Worm (Caenorhabditis elegans) whole organism, L1 larva: Measurements from ENCODE around the gene ZC155.4.

ENCODE experiments used
- C34B4.2 ChIP-seq: sonication (generic microtip); optimal IDR thresholded peaks from 2 replicates; lab custom pipeline; 2017; ENCODE audit warnings: mild to moderate bottlenecking, missing genetic modification characterization, missing compliant biosample characterization
- F16B12.6 ChIP-seq: fragments of 150-350 bp; optimal IDR thresholded peaks from 2 replicates; lab custom pipeline; 2014; ENCODE audit warnings: missing biosample characterization, missing genetic modification characterization
- Y116A8C.19 ChIP-seq: sonication (generic microtip); optimal IDR thresholded peaks from 2 replicates; lab custom pipeline; 2016; ENCODE audit warnings: missing compliant biosample characterization, missing genetic modification characterization, borderline replicate concordance
- aha-1 ChIP-seq: fragments of 150-350 bp; optimal IDR thresholded peaks from 2 replicates; lab custom pipeline; 2014; ENCODE audit warnings: missing biosample characterization, missing genetic modification characterization
- aly-2 ChIP-seq: fragments of 150-350 bp; optimal IDR thresholded peaks from 2 replicates; lab custom pipeline; 2014; ENCODE audit warnings: missing biosample characterization, missing genetic modification characterization
- blmp-1 ChIP-seq: fragments of 150-350 bp; optimal IDR thresholded peaks from 2 replicates; lab custom pipeline; 2014; ENCODE audit warnings: missing biosample characterization, missing genetic modification characterization
- ceh-63 ChIP-seq: fragments of 200-800 bp; sonication (Bioruptor generic); optimal IDR thresholded peaks from 2 replicates; lab custom pipeline; 2018; ENCODE audit warnings: mild to moderate bottlenecking, missing genetic modification characterization, missing compliant biosample characterization
- ceh-88 ChIP-seq: fragments of 200-800 bp; sonication (Bioruptor generic); IDR thresholded peaks from 2 replicates; pipeline ENCODE4 v1.3.6; 2022; ENCODE audit warnings: missing genetic modification characterization, missing compliant biosample characterization
- ceh-90 ChIP-seq: sonication (generic microtip); optimal IDR thresholded peaks from 2 replicates; lab custom pipeline; 2016; ENCODE audit warnings: missing genetic modification characterization, missing compliant biosample characterization
- ces-1 ChIP-seq: fragments of 150-350 bp; optimal IDR thresholded peaks from 2 replicates; lab custom pipeline; 2014; ENCODE audit warnings: missing biosample characterization, missing genetic modification reagents, missing genetic modification characterization
- dpl-1 ChIP-seq, 3 experiments: fragments of 150-350 bp in 2 of 3; sonication (generic microtip) in 1 of 3; optimal IDR thresholded peaks; 2 replicates each; lab custom pipeline; 2014 to 2017; ENCODE audit warnings: missing biosample characterization in 3 of 3, missing genetic modification characterization in 3 of 3, missing genetic modification reagents in 3 of 3
- efl-3 ChIP-seq: fragments of 200-800 bp; sonication (Bioruptor generic); optimal IDR thresholded peaks from 2 replicates; lab custom pipeline; 2018; ENCODE audit warnings: mild to moderate bottlenecking, missing genetic modification characterization, missing compliant biosample characterization
- elt-2 ChIP-seq: sonication (generic microtip); optimal IDR thresholded peaks from 2 replicates; lab custom pipeline; 2016; ENCODE audit warnings: missing genetic modification characterization, mild to moderate bottlenecking, inconsistent platforms, missing compliant biosample characterization, missing genetic modification reagents
- elt-3 ChIP-seq, 6 experiments: fragments of 150-350 bp in 1 of 6; sonication (generic microtip); optimal IDR thresholded peaks; 2 replicates each; lab custom pipeline; 2017 to 2018; ENCODE audit warnings: missing biosample characterization in 6 of 6, missing genetic modification characterization in 6 of 6, inconsistent platforms in 1 of 6
- ets-5 ChIP-seq: fragments of 200-800 bp; sonication (Bioruptor generic); IDR thresholded peaks from 2 replicates; pipeline ENCODE4 v1.3.6; 2022; ENCODE audit warnings: missing genetic modification characterization, missing compliant biosample characterization
- fkh-10 ChIP-seq: sonication (generic microtip); optimal IDR thresholded peaks from 2 replicates; lab custom pipeline; 2017; ENCODE audit warnings: missing biosample characterization, missing genetic modification reagents, missing genetic modification characterization
- fkh-8 ChIP-seq: sonication (generic microtip); optimal IDR thresholded peaks from 2 replicates; lab custom pipeline; 2016; ENCODE audit warnings: mild to moderate bottlenecking, missing genetic modification characterization, missing compliant biosample characterization
- fos-1 ChIP-seq: fragments of 150-350 bp; optimal IDR thresholded peaks from 2 replicates; lab custom pipeline; 2014; ENCODE audit warnings: missing biosample characterization, missing genetic modification characterization
- grh-1 ChIP-seq: fragments of 200-800 bp; sonication (Bioruptor generic); IDR thresholded peaks from 2 replicates; pipeline ENCODE4 v1.3.6; 2022; ENCODE audit warnings: missing genetic modification reagents, missing genetic modification characterization, missing compliant biosample characterization
- hlh-17 ChIP-seq: fragments of 200-800 bp; sonication (Bioruptor generic); optimal IDR thresholded peaks from 2 replicates; lab custom pipeline; 2018; ENCODE audit warnings: missing genetic modification characterization, mild to moderate bottlenecking, missing compliant biosample characterization, moderate library complexity, borderline replicate concordance
- hlh-4 ChIP-seq: sonication (generic microtip); optimal IDR thresholded peaks from 2 replicates; lab custom pipeline; 2016; ENCODE audit warnings: mild to moderate bottlenecking, missing genetic modification characterization, missing compliant biosample characterization
- hpl-2 ChIP-seq: fragments of 150-350 bp; optimal IDR thresholded peaks from 2 replicates; lab custom pipeline; 2014; ENCODE audit warnings: missing biosample characterization, missing genetic modification reagents, missing genetic modification characterization
- irx-1 ChIP-seq: sonication (generic microtip); optimal IDR thresholded peaks from 2 replicates; lab custom pipeline; 2016; ENCODE audit warnings: missing genetic modification characterization, missing compliant biosample characterization
- isw-1 ChIP-seq: fragments of 200-800 bp; sonication (Bioruptor generic); IDR thresholded peaks from 2 replicates; pipeline ENCODE4 v1.3.6; 2022; ENCODE audit warnings: missing genetic modification characterization, missing compliant biosample characterization
- lin-13 ChIP-seq: fragments of 150-350 bp; optimal IDR thresholded peaks from 2 replicates; lab custom pipeline; 2014; ENCODE audit warnings: missing biosample characterization, missing genetic modification reagents, missing genetic modification characterization
- lin-35 ChIP-seq, 2 experiments: fragments of 150-350 bp; optimal IDR thresholded peaks; 2 replicates each; lab custom pipeline; 2014; ENCODE audit warnings: missing biosample characterization in 2 of 2, missing genetic modification characterization in 2 of 2, missing genetic modification reagents in 2 of 2
- lir-3 ChIP-seq: sonication (generic microtip); optimal IDR thresholded peaks from 2 replicates; lab custom pipeline; 2016; ENCODE audit warnings: mild to moderate bottlenecking, missing genetic modification characterization, moderate library complexity, missing compliant biosample characterization; ENCODE audit not compliant: poor library complexity
- mab-9 ChIP-seq: fragments of 200-800 bp; sonication (Bioruptor generic); IDR thresholded peaks from 2 replicates; pipeline ENCODE4 v1.3.6; 2022; ENCODE audit warnings: missing genetic modification reagents, missing genetic modification characterization, missing compliant biosample characterization
- mdl-1 ChIP-seq, 2 experiments: fragments of 150-350 bp; optimal IDR thresholded peaks; 2 replicates each; lab custom pipeline; 2014 to 2017; ENCODE audit warnings: missing biosample characterization in 2 of 2, missing genetic modification characterization in 2 of 2, inconsistent platforms in 1 of 2
- mef-2 ChIP-seq: fragments of 150-350 bp; optimal IDR thresholded peaks from 2 replicates; lab custom pipeline; 2014; ENCODE audit warnings: missing biosample characterization, missing genetic modification characterization
- mep-1 ChIP-seq: fragments of 150-350 bp; optimal IDR thresholded peaks from 2 replicates; lab custom pipeline; 2014; ENCODE audit warnings: missing biosample characterization, missing genetic modification characterization
- nhr-11 ChIP-seq: fragments of 150-350 bp; optimal IDR thresholded peaks from 2 replicates; lab custom pipeline; 2014; ENCODE audit warnings: missing biosample characterization, missing genetic modification characterization
- nhr-12 ChIP-seq: sonication (generic microtip); optimal IDR thresholded peaks from 2 replicates; lab custom pipeline; 2017; ENCODE audit warnings: missing biosample characterization, missing genetic modification characterization
- nhr-19 ChIP-seq: fragments of 200-800 bp; sonication (Bioruptor generic); conservative IDR thresholded peaks from 2 replicates; pipeline ENCODE4 v1.3.6; 2022; ENCODE audit warnings: missing genetic modification characterization, missing compliant biosample characterization
- nhr-20 ChIP-seq: sonication (generic microtip); optimal IDR thresholded peaks from 2 replicates; lab custom pipeline; 2016; ENCODE audit warnings: mild to moderate bottlenecking, missing genetic modification characterization, missing compliant biosample characterization
- nhr-71 ChIP-seq: sonication (generic microtip); optimal IDR thresholded peaks from 2 replicates; lab custom pipeline; 2016; ENCODE audit warnings: mild to moderate bottlenecking, missing genetic modification characterization, moderate library complexity, missing compliant biosample characterization
- nhr-76 ChIP-seq: sonication (generic microtip); optimal IDR thresholded peaks from 2 replicates; lab custom pipeline; 2017; ENCODE audit warnings: missing biosample characterization, missing genetic modification characterization
- nhr-77 ChIP-seq: fragments of 150-350 bp; optimal IDR thresholded peaks from 2 replicates; lab custom pipeline; 2014; ENCODE audit warnings: missing biosample characterization, missing genetic modification characterization
- nhr-84 ChIP-seq: sonication (generic microtip); optimal IDR thresholded peaks from 2 replicates; lab custom pipeline; 2017; ENCODE audit warnings: missing biosample characterization, missing genetic modification characterization
- nhr-90 ChIP-seq: sonication (generic microtip); optimal IDR thresholded peaks from 2 replicates; lab custom pipeline; 2016; ENCODE audit warnings: mild to moderate bottlenecking, missing genetic modification characterization, missing compliant biosample characterization; ENCODE audit not compliant: poor library complexity
- pax-3 ChIP-seq: fragments of 200-800 bp; sonication (Bioruptor generic); optimal IDR thresholded peaks from 2 replicates; lab custom pipeline; 2018; ENCODE audit warnings: mild to moderate bottlenecking, missing genetic modification characterization, moderate library complexity, missing compliant biosample characterization
- pqm-1 ChIP-seq: sonication (generic microtip); optimal IDR thresholded peaks from 3 replicates; lab custom pipeline; 2017; ENCODE audit warnings: missing biosample characterization, missing genetic modification characterization
- rnt-1 ChIP-seq: sonication (generic microtip); optimal IDR thresholded peaks from 2 replicates; lab custom pipeline; 2016; ENCODE audit warnings: mild to moderate bottlenecking, missing genetic modification characterization, moderate library complexity, missing compliant biosample characterization
- skn-1 ChIP-seq: fragments of 150-350 bp; optimal IDR thresholded peaks from 2 replicates; lab custom pipeline; 2014; ENCODE audit warnings: missing biosample characterization, missing genetic modification characterization
- snu-23 ChIP-seq: sonication (generic microtip); optimal IDR thresholded peaks from 2 replicates; lab custom pipeline; 2016; ENCODE audit warnings: missing genetic modification characterization, missing compliant biosample characterization
- sox-4 ChIP-seq: sonication (generic microtip); optimal IDR thresholded peaks from 2 replicates; lab custom pipeline; 2016; ENCODE audit warnings: missing genetic modification characterization, missing compliant biosample characterization
- sptf-1 ChIP-seq: fragments of 150-350 bp; optimal IDR thresholded peaks from 2 replicates; lab custom pipeline; 2014; ENCODE audit warnings: missing biosample characterization, missing genetic modification characterization
- swsn-7 ChIP-seq: sonication (generic microtip); optimal IDR thresholded peaks from 2 replicates; lab custom pipeline; 2016; ENCODE audit warnings: missing genetic modification characterization, missing compliant biosample characterization
- tlp-1 ChIP-seq: fragments of 150-350 bp; optimal IDR thresholded peaks from 2 replicates; lab custom pipeline; 2014; ENCODE audit warnings: missing biosample characterization, missing genetic modification characterization
- unc-130 ChIP-seq: fragments of 150-350 bp; optimal IDR thresholded peaks from 2 replicates; lab custom pipeline; 2017; ENCODE audit warnings: missing biosample characterization, missing genetic modification characterization, inconsistent platforms
- unc-30 ChIP-seq: sonication (generic microtip); optimal IDR thresholded peaks from 2 replicates; lab custom pipeline; 2017; ENCODE audit warnings: missing biosample characterization, missing genetic modification characterization
- vab-15 ChIP-seq: sonication (generic microtip); optimal IDR thresholded peaks from 2 replicates; lab custom pipeline; 2017; ENCODE audit warnings: missing genotype, mild to moderate bottlenecking, missing genetic modification characterization, missing compliant biosample characterization
- zag-1 ChIP-seq: fragments of 150-350 bp; optimal IDR thresholded peaks from 2 replicates; lab custom pipeline; 2014; ENCODE audit warnings: missing biosample characterization, missing genetic modification characterization
- ztf-11 ChIP-seq, 2 experiments: sonication (generic microtip); optimal IDR thresholded peaks; 2 replicates each; lab custom pipeline; 2016 to 2017; ENCODE audit warnings: missing genetic modification characterization in 2 of 2, missing biosample characterization in 1 of 2, missing compliant biosample characterization in 1 of 2

ZC155.4 gene

DNA sequence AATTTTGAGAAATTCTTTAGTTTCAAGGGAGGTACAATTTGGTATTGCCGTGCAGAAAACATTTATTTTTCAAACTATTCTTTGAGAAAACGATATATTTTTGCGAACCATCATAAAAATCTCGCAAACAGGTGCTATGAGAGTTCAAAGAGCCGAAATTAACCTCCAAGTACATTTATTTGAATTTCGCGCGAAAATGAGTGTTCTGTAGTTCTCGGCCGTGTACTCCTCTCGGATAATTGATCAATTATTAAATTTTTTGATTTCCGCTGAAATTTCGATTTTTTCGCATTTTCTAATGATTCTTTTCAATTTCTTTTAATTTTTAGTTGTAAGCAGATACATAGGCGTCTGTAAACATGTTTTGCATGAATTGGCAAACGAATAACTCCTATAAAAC is 25.1 kb downstream of the ZC155.4 start (continued):
- TF ChIP-seq mef-2 (no peak), ztf-11 (tag; optimal IDR thresholded peaks at IDR 0.05; lab: Kevin White, UChicago) (peak in 1 of 2 experiments; percentile 67), elt-3 (tag; optimal IDR thresholded peaks at IDR 0.05; lab: Kevin White, UChicago) (no peak), pqm-1 (no peak), hpl-2 (GFP tag; lab: Kevin White, UChicago) (no peak), pax-3 (tag; lab: Kevin White, UChicago) (peak; percentile 16), mdl-1 (tag; optimal IDR thresholded peaks at IDR 0.05; lab: Kevin White, UChicago) (no peak), vab-15 (tag; lab: Kevin White, UChicago) (no peak), mab-9 (GFP tag; lab: Robert Waterston, UW) (no peak), ets-5 (GFP tag; lab: Robert Waterston, UW) (no peak), ceh-90 (tag; lab: Kevin White, UChicago) (peak; percentile 83), tlp-1 (no peak), unc-130 (tag; lab: Kevin White, UChicago) (peak; percentile 21), elt-2 (peak; percentile 22), lir-3 (tag; lab: Kevin White, UChicago) (peak; percentile 84), ceh-88 (GFP tag; lab: Robert Waterston, UW) (no peak), fos-1 (tag; lab: Kevin White, UChicago) (peak; percentile 23), fkh-8 (tag; lab: Kevin White, UChicago) (no peak), skn-1 (peak; percentile 22), ces-1 (no peak), nhr-11 (no peak), rnt-1 (tag; lab: Kevin White, UChicago) (peak; percentile 91), zag-1 (tag; lab: Kevin White, UChicago) (no peak), nhr-19 (GFP tag; lab: Robert Waterston, UW) (peak; percentile 65), nhr-20 (tag; lab: Kevin White, UChicago) (peak; percentile 58), nhr-77 (no peak), F16B12.6 (tag; lab: Kevin White, UChicago) (no peak), C34B4.2 (tag; lab: Kevin White, UChicago) (no peak), irx-1 (tag; lab: Kevin White, UChicago) (peak; percentile 72), lin-35 (GFP tag; optimal IDR thresholded peaks at IDR 0.05; lab: Kevin White, UChicago) (peak; percentile 85 to 93), dpl-1 (GFP tag; optimal IDR thresholded peaks at IDR 0.05; lab: Kevin White, UChicago) (peak; percentile 84 to 92 (median 89)), hlh-4 (no peak), ceh-63 (GFP tag; lab: Kevin White, UChicago) (no peak), hlh-17 (no peak), efl-3 (GFP tag; lab: Kevin White, UChicago) (no peak), aha-1 (no peak), isw-1 (GFP tag; lab: Robert Waterston, UW) (no peak), sox-4 (tag; lab: Kevin White, UChicago) (peak; percentile 60), unc-30 (tag; lab: Kevin White, UChicago) (no peak), nhr-12 (no peak), lin-13 (no peak), blmp-1 (tag; lab: Kevin White, UChicago) (peak; percentile 18), aly-2 (no peak), nhr-71 (tag; lab: Kevin White, UChicago) (peak; percentile 70), nhr-76 (no peak), fkh-10 (GFP tag; lab: Kevin White, UChicago) (no peak), swsn-7 (peak; percentile 48), grh-1 (GFP tag; lab: Robert Waterston, UW) (peak; percentile 43; the same call in 1 of the 2 replicates), snu-23 (GFP tag; lab: Kevin White, UChicago) (peak; percentile 39), nhr-84 (tag; lab: Kevin White, UChicago) (no peak), mep-1 (tag; lab: Kevin White, UChicago) (no peak), nhr-90 (tag; lab: Kevin White, UChicago) (peak; percentile 70), Y116A8C.19 (no peak), sptf-1 (tag; lab: Kevin White, UChicago) (no peak)
